Worm (Caenorhabditis elegans) whole organism, L4/young adult: ENCODE results near the gene F18A11.2.

Source experiments
- W03F9.2 ChIP-seq: fragments of 150-350 bp; optimal IDR thresholded peaks from 2 replicates; lab custom pipeline; 2014; ENCODE audit warnings: missing biosample characterization, missing genetic modification characterization
- him-1 ChIP-seq: sonication (generic microtip); optimal IDR thresholded peaks from 2 replicates; lab custom pipeline; 2016; ENCODE audit warnings: missing genotype, missing genetic modification reagents, missing genetic modification characterization, missing compliant biosample characterization

DNA sequence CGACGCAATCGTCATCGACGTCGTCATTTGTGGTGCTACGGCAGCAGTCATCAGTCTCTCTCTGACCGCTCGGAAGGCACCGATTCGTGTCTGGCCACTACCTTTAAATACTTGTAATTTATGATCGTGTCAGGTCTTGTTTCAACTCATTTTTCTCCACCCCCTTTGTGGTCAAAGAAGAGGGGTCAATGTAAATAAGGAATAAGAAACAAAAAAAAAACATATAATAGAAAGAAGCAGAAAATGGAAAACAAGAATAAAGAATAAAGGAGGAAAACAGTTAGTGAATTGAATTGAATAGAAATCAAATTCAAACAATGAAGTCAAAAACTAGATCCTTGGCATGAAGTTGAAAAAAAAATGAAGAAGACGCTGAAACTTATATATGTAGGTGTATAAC lies 30.7 kb upstream of the F18A11.2 start, which contains the start of gene Y38F1A.8:
- no peak for TF ChIP-seq him-1 (tag; lab: Kevin White, UChicago)
- no peak for TF ChIP-seq W03F9.2 (tag; lab: Kevin White, UChicago)
